Fruit fly (Drosophila melanogaster): ENCODE data around the gene CG8042.

DNA sequence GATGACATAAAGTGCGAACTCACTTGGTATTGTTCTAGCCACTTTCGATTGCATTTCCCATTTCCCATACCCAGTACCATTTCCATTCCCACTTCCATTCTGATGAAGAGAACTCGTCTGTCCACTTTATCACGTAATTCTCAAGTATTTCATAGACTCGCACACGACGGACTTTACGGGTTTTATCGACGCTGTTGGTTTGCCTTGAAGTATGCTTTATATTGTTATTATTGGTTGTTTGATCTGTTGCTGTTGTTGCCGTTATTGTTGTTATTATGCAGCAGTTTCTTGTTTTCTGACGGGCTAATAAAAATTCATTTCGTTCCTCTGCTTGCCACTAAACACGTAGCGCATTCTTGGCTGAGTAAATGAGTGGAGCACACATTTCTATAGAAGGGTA, 22.2 kb downstream of the CG8042 start:
- no peak for TF ChIP-seq psq (optimal IDR thresholded peaks at IDR 0.05)
- no peak for TF ChIP-seq Myc (optimal IDR thresholded peaks at IDR 0.05)
